Fruit fly (Drosophila melanogaster): ENCODE data around the gene MED15.

dm6 chr2L:490150-491095, 17.6 kb downstream of the MED15 start:
- TF ChIP-seq rgr (GFP tag; optimal IDR thresholded peaks at IDR 0.05) = peak; percentile 64
- no peak for TF ChIP-seq pan (optimal IDR thresholded peaks at IDR 0.05)
- TF ChIP-seq CrebA (GFP tag; optimal IDR thresholded peaks at IDR 0.05; ENCODE audit: borderline replicate concordance) = peak; percentile 72
- peak; percentile 63 for TF ChIP-seq tai (GFP tag; optimal IDR thresholded peaks at IDR 0.05)
- peak; percentile 49 for TF ChIP-seq ey (GFP tag; optimal IDR thresholded peaks at IDR 0.05)
- TF ChIP-seq lola (GFP tag; optimal IDR thresholded peaks at IDR 0.05) = no peak
- TF ChIP-seq GATAd (GFP tag; optimal IDR thresholded peaks at IDR 0.05) = no peak
- peak; percentile 72 for TF ChIP-seq br (GFP tag; optimal IDR thresholded peaks at IDR 0.05)
- TF ChIP-seq woc (GFP tag; optimal IDR thresholded peaks at IDR 0.05) = no peak
- peak; percentile 99 for TF ChIP-seq psq (GFP tag; optimal IDR thresholded peaks at IDR 0.05)
- peak; percentile 97 to 98 for TF ChIP-seq dl (GFP tag; optimal IDR thresholded peaks at IDR 0.05; ENCODE audit: insufficient read depth in 1 of 2, partially characterized antibody in 2 of 2)
- TF ChIP-seq Hr83 (GFP tag; optimal IDR thresholded peaks at IDR 0.05; ENCODE audit: poor library complexity, severe bottlenecking) = peak; percentile 90
